Fruit fly (Drosophila melanogaster) whole organism, embryonic: ENCODE measurements around the gene alpha-Est7.

ENCODE experiments used
- Asciz ChIP-seq: fragments of 200-800 bp; sonication (Bioruptor generic); optimal IDR thresholded peaks from 2 replicates; lab custom pipeline; 2017; ENCODE audit warnings: missing biosample characterization, mild to moderate bottlenecking, missing genetic modification characterization, missing genetic modification reagents
- Atf6 ChIP-seq: fragments of 200-800 bp; sonication (Bioruptor generic); IDR thresholded peaks from 2 replicates; pipeline ENCODE4 v1.3.6; 2022; ENCODE audit warnings: missing biosample characterization, missing genetic modification characterization
- CG10147 ChIP-seq: fragments of 200-800 bp; sonication (Bioruptor generic); optimal IDR thresholded peaks from 2 replicates; lab custom pipeline; 2019; ENCODE audit warnings: missing biosample characterization, mild to moderate bottlenecking, missing genetic modification characterization, moderate library complexity
- CG10979 ChIP-seq: fragments of 200-800 bp; sonication (Bioruptor generic); optimal IDR thresholded peaks from 2 replicates; lab custom pipeline; 2018; ENCODE audit warnings: missing biosample characterization, mild to moderate bottlenecking, missing genetic modification characterization, moderate library complexity
- CG11085 ChIP-seq: fragments of 200-800 bp; sonication (Bioruptor generic); IDR thresholded peaks from 2 replicates; pipeline ENCODE4 v1.3.6; 2022; ENCODE audit warnings: missing biosample characterization, missing genetic modification characterization
- CG11456 ChIP-seq: fragments of 200-800 bp; sonication (Bioruptor generic); IDR thresholded peaks from 3 replicates; pipeline ENCODE4 v1.3.6; 2022; ENCODE audit warnings: missing biosample characterization, missing genetic modification characterization
- CG14014 ChIP-seq: fragments of 200-800 bp; sonication (Bioruptor generic); IDR thresholded peaks from 2 replicates; pipeline ENCODE4 v1.3.6; 2022; ENCODE audit warnings: missing biosample characterization, missing genetic modification characterization
- CG15479 ChIP-seq: fragments of 200-800 bp; sonication (Bioruptor generic); optimal IDR thresholded peaks from 3 replicates; lab custom pipeline; 2019; ENCODE audit warnings: missing biosample characterization, mild to moderate bottlenecking, missing genetic modification characterization, moderate library complexity
- CG17802 ChIP-seq: fragments of 200-800 bp; sonication (Bioruptor generic); optimal IDR thresholded peaks from 2 replicates; lab custom pipeline; 2018; ENCODE audit warnings: missing biosample characterization, mild to moderate bottlenecking, missing genetic modification characterization, moderate library complexity
- CG18011 ChIP-seq: fragments of 200-800 bp; sonication (Bioruptor generic); optimal IDR thresholded peaks from 2 replicates; lab custom pipeline; 2017; ENCODE audit warnings: missing biosample characterization, missing genetic modification characterization, mild to moderate bottlenecking, moderate library complexity, missing genotype
- CG2202 ChIP-seq: fragments of 200-800 bp; sonication (Bioruptor generic); optimal IDR thresholded peaks from 2 replicates; lab custom pipeline; 2018; ENCODE audit warnings: missing biosample characterization, mild to moderate bottlenecking, missing genetic modification characterization
- CG34224 ChIP-seq: fragments of 200-800 bp; sonication (Bioruptor generic); IDR thresholded peaks from 3 replicates; pipeline ENCODE4 v1.3.6; 2022; ENCODE audit warnings: missing biosample characterization, missing genetic modification characterization; ENCODE audit not compliant: partially characterized antibody
- CG6175 ChIP-seq: fragments of 200-800 bp; sonication (Bioruptor generic); IDR thresholded peaks from 3 replicates; pipeline ENCODE4 v1.3.6; 2022; ENCODE audit warnings: missing biosample characterization, missing genetic modification characterization
- CG6813 ChIP-seq: fragments of 200-800 bp; sonication (Bioruptor generic); optimal IDR thresholded peaks from 2 replicates; lab custom pipeline; 2017; ENCODE audit warnings: missing biosample characterization, missing genetic modification characterization, mild to moderate bottlenecking, moderate library complexity, missing genetic modification reagents
- CG7786 ChIP-seq: fragments of 200-800 bp; sonication (Bioruptor generic); optimal IDR thresholded peaks from 2 replicates; lab custom pipeline; 2016; ENCODE audit warnings: missing biosample characterization, missing genetic modification characterization
- CG7963 ChIP-seq: fragments of 200-800 bp; sonication (Bioruptor generic); IDR thresholded peaks from 3 replicates; pipeline ENCODE4 v1.3.6; 2022; ENCODE audit warnings: missing biosample characterization, missing genetic modification characterization; ENCODE audit not compliant: partially characterized antibody
- CG8478 ChIP-seq: fragments of >200 bp; optimal IDR thresholded peaks from 2 replicates; lab custom pipeline; 2018
- CG8765 ChIP-seq: fragments of 200-800 bp; sonication (Bioruptor generic); IDR thresholded peaks from 2 replicates; pipeline ENCODE4 v1.3.6; 2022; ENCODE audit warnings: missing biosample characterization, missing genetic modification characterization
- CG9797 ChIP-seq: fragments of 200-800 bp; sonication (Bioruptor generic); optimal IDR thresholded peaks from 3 replicates; lab custom pipeline; 2018; ENCODE audit warnings: missing biosample characterization, mild to moderate bottlenecking, missing genetic modification characterization
- CTCF ChIP-seq: fragments of 200-800 bp; sonication (Bioruptor generic); optimal IDR thresholded peaks from 2 replicates; lab custom pipeline; 2017; ENCODE audit warnings: missing biosample characterization, mild to moderate bottlenecking, missing genetic modification characterization, moderate library complexity
- CkIIα-i1 ChIP-seq: fragments of 200-800 bp; sonication (Bioruptor generic); IDR thresholded peaks from 2 replicates; pipeline ENCODE4 v1.3.6; 2022; ENCODE audit warnings: missing biosample characterization, missing genetic modification characterization
- Dip2 ChIP-seq: fragments of 200-800 bp; sonication (Bioruptor generic); IDR thresholded peaks from 2 replicates; pipeline ENCODE4 v1.3.6; 2022; ENCODE audit warnings: missing biosample characterization, missing genetic modification characterization
- Ets65A ChIP-seq: fragments of 200-800 bp; sonication (Bioruptor generic); peaks from one replicate; lab custom pipeline; 2016; ENCODE audit warnings: missing biosample characterization, missing genetic modification characterization
- HLH4C ChIP-seq: fragments of 200-800 bp; sonication (Bioruptor generic); IDR thresholded peaks from 3 replicates; pipeline ENCODE4 v1.3.6; 2022; ENCODE audit warnings: missing biosample characterization, missing genetic modification characterization; ENCODE audit not compliant: partially characterized antibody
- Hsf ChIP-seq: fragments of 200-800 bp; sonication (Bioruptor generic); optimal IDR thresholded peaks from 3 replicates; lab custom pipeline; 2016; ENCODE audit warnings: missing biosample characterization, missing genetic modification characterization
- Jarid2 ChIP-seq: fragments of 200-800 bp; sonication (Bioruptor generic); optimal IDR thresholded peaks from 3 replicates; lab custom pipeline; 2017; ENCODE audit warnings: mild to moderate bottlenecking, missing biosample characterization, missing genetic modification reagents, missing genetic modification characterization
- Lim3 ChIP-seq: fragments of 200-800 bp; sonication (Bioruptor generic); IDR thresholded peaks from 2 replicates; pipeline ENCODE4 v1.3.6; 2022; ENCODE audit warnings: missing biosample characterization, missing genetic modification characterization
- MBD-R2 ChIP-seq: fragments of 200-800 bp; sonication (Bioruptor generic); IDR thresholded peaks from 2 replicates; pipeline ENCODE4 v1.3.6; 2022; ENCODE audit warnings: missing biosample characterization, missing genetic modification characterization
- Optix ChIP-seq: fragments of 200-800 bp; sonication (Bioruptor generic); IDR thresholded peaks from 3 replicates; pipeline ENCODE4 v1.3.6; 2022; ENCODE audit warnings: missing biosample characterization, missing genetic modification characterization
- Sox102F ChIP-seq: fragments of 200-800 bp; sonication (Bioruptor generic); optimal IDR thresholded peaks from 2 replicates; lab custom pipeline; 2018; ENCODE audit warnings: missing biosample characterization, mild to moderate bottlenecking, missing genetic modification characterization, moderate library complexity
- Stat92E ChIP-seq, 3 experiments: fragments of >200 bp in 2 of 3; fragments of 200-800 bp in 1 of 3; sonication (Bioruptor generic) in 1 of 3; optimal IDR thresholded peaks; 2 replicates each; lab custom pipeline; 2017 to 2019; ENCODE audit warnings: missing biosample characterization in 3 of 3, missing genetic modification characterization in 3 of 3, mild to moderate bottlenecking in 1 of 3, moderate library complexity in 1 of 3
- ac ChIP-seq: fragments of 200-800 bp; sonication (Bioruptor generic); optimal IDR thresholded peaks from 3 replicates; lab custom pipeline; 2017; ENCODE audit warnings: missing biosample characterization, mild to moderate bottlenecking, missing genetic modification characterization
- aop ChIP-seq: fragments of 200-800 bp; sonication (Bioruptor generic); IDR thresholded peaks from 2 replicates; pipeline ENCODE4 v1.3.6; 2022; ENCODE audit warnings: missing biosample characterization, missing genetic modification characterization
- ato ChIP-seq: fragments of 200-800 bp; sonication (Bioruptor generic); IDR thresholded peaks from 2 replicates; pipeline ENCODE4 v1.3.6; 2022; ENCODE audit warnings: missing biosample characterization, missing genetic modification characterization; ENCODE audit not compliant: partially characterized antibody
- bigmax ChIP-seq: fragments of 200-800 bp; sonication (Bioruptor generic); optimal IDR thresholded peaks from 2 replicates; lab custom pipeline; 2018; ENCODE audit warnings: missing biosample characterization, mild to moderate bottlenecking, missing genetic modification characterization
- da ChIP-seq: fragments of 200-800 bp; sonication (Bioruptor generic); optimal IDR thresholded peaks from 2 replicates; lab custom pipeline; 2016; ENCODE audit warnings: missing biosample characterization, missing genetic modification characterization
- disco-r ChIP-seq: fragments of 200-800 bp; sonication (Bioruptor generic); optimal IDR thresholded peaks from 2 replicates; lab custom pipeline; 2016; ENCODE audit warnings: missing biosample characterization, missing genetic modification characterization
- grau ChIP-seq: fragments of 200-800 bp; optimal IDR thresholded peaks from 3 replicates; lab custom pipeline; 2019; ENCODE audit warnings: missing biosample characterization, mild to moderate bottlenecking, missing genetic modification characterization, moderate library complexity
- jing ChIP-seq: fragments of 200-800 bp; sonication (Bioruptor generic); optimal IDR thresholded peaks from 2 replicates; lab custom pipeline; 2018; ENCODE audit warnings: missing biosample characterization, mild to moderate bottlenecking, missing genetic modification characterization
- jumu ChIP-seq: fragments of 200-800 bp; sonication (Bioruptor generic); optimal IDR thresholded peaks from 3 replicates; lab custom pipeline; 2016; ENCODE audit warnings: missing biosample characterization, missing genetic modification characterization
- luna ChIP-seq: fragments of 200-800 bp; sonication (Bioruptor generic); optimal IDR thresholded peaks from 2 replicates; lab custom pipeline; 2016; ENCODE audit warnings: missing biosample characterization, missing genetic modification characterization
- nom ChIP-seq: fragments of 200-800 bp; sonication (Bioruptor generic); optimal IDR thresholded peaks from 2 replicates; lab custom pipeline; 2017; ENCODE audit warnings: missing biosample characterization, missing genetic modification characterization, mild to moderate bottlenecking, moderate library complexity, missing genetic modification reagents
- oc ChIP-seq: fragments of 200-800 bp; sonication (Bioruptor generic); optimal IDR thresholded peaks from 2 replicates; lab custom pipeline; 2018; ENCODE audit warnings: missing biosample characterization, mild to moderate bottlenecking, missing genetic modification characterization, moderate library complexity
- pan ChIP-seq, 4 experiments: fragments of >200 bp in 3 of 4; fragments of 200-800 bp in 1 of 4; sonication (Bioruptor generic) in 1 of 4; optimal IDR thresholded peaks in 3 of 4; IDR thresholded peaks in 1 of 4; 2 replicates each; pipeline versions ENCODE4 v1.3.6 to Lab custom; 2017 to 2022; ENCODE audit warnings: missing biosample characterization in 2 of 4, missing genetic modification characterization in 2 of 4, mixed read lengths in 1 of 4
- ranshi ChIP-seq: fragments of 200-800 bp; sonication (Bioruptor generic); IDR thresholded peaks from 2 replicates; pipeline ENCODE4 v1.3.6; 2022; ENCODE audit warnings: missing biosample characterization, missing genetic modification characterization
- rib ChIP-seq: fragments of 200-800 bp; sonication (Bioruptor generic); IDR thresholded peaks from 2 replicates; pipeline ENCODE4 v1.3.6; 2022; ENCODE audit warnings: missing biosample characterization, missing genetic modification characterization
- sc ChIP-seq, 3 experiments: fragments of >200 bp in 2 of 3; fragments of 200-800 bp in 1 of 3; sonication (Bioruptor generic) in 1 of 3; optimal IDR thresholded peaks; 2 replicates in 2 of 3; 3 replicates in 1 of 3; lab custom pipeline; 2017; ENCODE audit warnings: mild to moderate bottlenecking in 1 of 3, missing biosample characterization in 1 of 3, missing genetic modification characterization in 1 of 3, missing genetic modification reagents in 1 of 3
- sens-2 ChIP-seq: fragments of 200-800 bp; sonication (Bioruptor generic); IDR thresholded peaks from 2 replicates; pipeline ENCODE4 v1.3.6; 2022; ENCODE audit warnings: missing biosample characterization, missing genetic modification characterization
- sr ChIP-seq: fragments of 200-800 bp; sonication (Bioruptor generic); IDR thresholded peaks from 3 replicates; pipeline ENCODE4 v1.3.6; 2022; ENCODE audit warnings: missing biosample characterization, missing genetic modification characterization
- sug ChIP-seq: fragments of 200-800 bp; optimal IDR thresholded peaks from 2 replicates; lab custom pipeline; 2019; ENCODE audit warnings: missing biosample characterization, mild to moderate bottlenecking, missing genetic modification characterization, moderate library complexity
- vnd ChIP-seq: fragments of 200-800 bp; sonication (Bioruptor generic); IDR thresholded peaks from 3 replicates; pipeline ENCODE4 v1.3.6; 2022; ENCODE audit warnings: missing biosample characterization, missing genetic modification characterization; ENCODE audit not compliant: partially characterized antibody

The alpha-Est7 gene

dm6 chr3R:7524160-7524559, 607 bp upstream of the alpha-Est7 start (continued):
- TF ChIP-seq Jarid2 (GFP tag; lab: Kevin White, UChicago) (no peak), sc (optimal IDR thresholded peaks at IDR 0.05; lab: Kevin White, UChicago) (no peak), sc (GFP tag; optimal IDR thresholded peaks at IDR 0.05; lab: Kevin White, UChicago) (no peak), pan (optimal IDR thresholded peaks at IDR 0.05; lab: Kevin White, UChicago) (no peak), pan (GFP tag; optimal IDR thresholded peaks at IDR 0.05 in 1 of 2, IDR thresholded peaks at IDR 0.05 in 1 of 2) (no peak), Asciz (GFP tag; lab: Kevin White, UChicago) (no peak), bigmax (GFP tag; lab: Kevin White, UChicago) (no peak), CG7963 (no peak), Sox102F (GFP tag; lab: Kevin White, UChicago) (no peak), vnd (GFP tag; lab: Robert Waterston, UW) (no peak), ac (GFP tag; lab: Kevin White, UChicago) (no peak), oc (no peak), rib (GFP tag; lab: Robert Waterston, UW) (no peak), CG6175 (GFP tag; lab: Robert Waterston, UW) (no peak), luna (no peak), CG10147 (GFP tag; lab: Kevin White, UChicago) (peak; percentile 10), CG9797 (GFP tag; lab: Kevin White, UChicago) (no peak), CG14014 (GFP tag; lab: Robert Waterston, UW) (no peak), jing (GFP tag; lab: Kevin White, UChicago) (no peak), CG15479 (no peak), jumu (GFP tag; lab: Kevin White, UChicago) (no peak), Lim3 (GFP tag; lab: Robert Waterston, UW) (no peak), CG17802 (tag; lab: Kevin White, UChicago) (no peak), nom (GFP tag; lab: Kevin White, UChicago) (no peak), CG6813 (GFP tag; lab: Kevin White, UChicago) (peak; percentile 40), CTCF (peak; percentile 9), CG11085 (GFP tag; lab: Robert Waterston, UW) (no peak), Optix (GFP tag; lab: Robert Waterston, UW) (no peak), sr (GFP tag; lab: Robert Waterston, UW) (no peak), sens-2 (GFP tag; lab: Robert Waterston, UW) (no peak), CG8478 (lab: Kevin White, UChicago) (no peak), HLH4C (GFP tag; lab: Robert Waterston, UW) (no peak), CkIIα-i1 (GFP tag; lab: Robert Waterston, UW) (no peak), aop (no peak), CG10979 (no peak), CG8765 (GFP tag; lab: Robert Waterston, UW) (no peak), sug (peak; percentile 63), grau (tag; lab: Kevin White, UChicago) (no peak), ato (GFP tag; lab: Robert Waterston, UW) (no peak), CG2202 (tag; lab: Kevin White, UChicago) (no peak), Stat92E (GFP tag; optimal IDR thresholded peaks at IDR 0.05; lab: Kevin White, UChicago) (no peak), Atf6 (GFP tag; lab: Robert Waterston, UW) (no peak), disco-r (GFP tag; lab: Kevin White, UChicago) (no peak), ranshi (GFP tag; lab: Robert Waterston, UW) (no peak), Dip2 (GFP tag; lab: Robert Waterston, UW) (no peak), CG18011 (GFP tag; lab: Kevin White, UChicago) (no peak), da (no peak), Hsf (GFP tag; lab: Kevin White, UChicago) (no peak), CG34224 (GFP tag; lab: Robert Waterston, UW) (no peak), Ets65A (GFP tag; lab: Kevin White, UChicago) (no peak), CG7786 (no peak), CG11456 (GFP tag; lab: Robert Waterston, UW) (no peak), MBD-R2 (GFP tag; lab: Robert Waterston, UW) (no peak)
